Fruit fly (Drosophila melanogaster) whole organism, wandering third instar larva: ENCODE data around the gene Set8.

ENCODE experiments used
- Abd-B ChIP-seq: fragments of >200 bp; optimal IDR thresholded peaks from 2 replicates; lab custom pipeline; 2017; ENCODE audit warnings: missing biosample characterization, missing genetic modification characterization
- Hr83 ChIP-seq: fragments of 200-300 bp; sonication (Bioruptor generic); optimal IDR thresholded peaks from 2 replicates; lab custom pipeline; 2016; ENCODE audit warnings: missing biosample characterization, mild to moderate bottlenecking, missing genetic modification characterization, moderate library complexity; ENCODE audit not compliant: poor library complexity, severe bottlenecking
- Rel ChIP-seq, 2 experiments: fragments of 200-800 bp; sonication (Bioruptor generic) in 1 of 2; optimal IDR thresholded peaks; 2 replicates in 1 of 2; 3 replicates in 1 of 2; lab custom pipeline; 2016 to 2019; ENCODE audit warnings: mild to moderate bottlenecking in 2 of 2, missing biosample characterization in 2 of 2, missing genetic modification characterization in 2 of 2, moderate library complexity in 1 of 2
- foxo ChIP-seq, 2 experiments: fragments of 200-800 bp; sonication (Bioruptor generic); optimal IDR thresholded peaks; 2 replicates in 1 of 2; 3 replicates in 1 of 2; lab custom pipeline; 2016 to 2017; ENCODE audit warnings: missing biosample characterization in 2 of 2, missing genetic modification characterization in 2 of 2
- fru ChIP-seq: fragments of 200-800 bp; sonication (Bioruptor generic); optimal IDR thresholded peaks from 3 replicates; lab custom pipeline; 2016; ENCODE audit warnings: missing biosample characterization, mild to moderate bottlenecking, missing genetic modification characterization
- pan ChIP-seq: fragments of >200 bp; optimal IDR thresholded peaks from 2 replicates; lab custom pipeline; 2017

- no peak for TF ChIP-seq fru (GFP tag; lab: Kevin White, UChicago)
- no peak for TF ChIP-seq Hr83 (GFP tag; lab: Kevin White, UChicago)
- no peak for TF ChIP-seq foxo (GFP tag; optimal IDR thresholded peaks at IDR 0.05; lab: Kevin White, UChicago)
- TF ChIP-seq Rel (GFP tag; optimal IDR thresholded peaks at IDR 0.05; lab: Kevin White, UChicago), result no peak
- TF ChIP-seq Rel (tag; optimal IDR thresholded peaks at IDR 0.05; lab: Kevin White, UChicago), result no peak
- no peak for TF ChIP-seq Abd-B
- TF ChIP-seq pan, result no peak
Measured at dm6 chr3R:14314554-14314953, 1.3 kb upstream of the Set8 start, which contains the start of gene Crz.
